Fruit fly (Drosophila melanogaster): Measurements from ENCODE around the gene TBC1D23.

TBC1D23 gene

dm6 chr2L:1120206-1120902 is 8.8 kb upstream of the TBC1D23 start:
- no peak for TF ChIP-seq noc (tag; optimal IDR thresholded peaks at IDR 0.05)

dm6 chr2L:1121942-1122710 is 7.0 kb upstream of the TBC1D23 start:
- TF ChIP-seq noc (tag; optimal IDR thresholded peaks at IDR 0.05): no peak

- TF ChIP-seq noc (tag; optimal IDR thresholded peaks at IDR 0.05): no peak
These were observed 6.5 kb upstream of the TBC1D23 start for dm6 chr2L:1122711-1122960.

- TF ChIP-seq noc (tag; optimal IDR thresholded peaks at IDR 0.05): no peak
These were observed 5.9 kb upstream of the TBC1D23 start for dm6 chr2L:1123078-1123818.

dm6 chr2L:1124265-1124664 is 4.9 kb upstream of the TBC1D23 start:
- TF ChIP-seq noc (tag; optimal IDR thresholded peaks at IDR 0.05): no peak

- TF ChIP-seq noc (tag; optimal IDR thresholded peaks at IDR 0.05): no peak
These were observed 3.7 kb upstream of the TBC1D23 start for dm6 chr2L:1125437-1125836.

- no peak for TF ChIP-seq noc (tag; optimal IDR thresholded peaks at IDR 0.05)
These were observed 2.6 kb upstream of the TBC1D23 start for dm6 chr2L:1126527-1126926.

- TF ChIP-seq noc (tag; optimal IDR thresholded peaks at IDR 0.05): peak; percentile 58
These were observed 1.6 kb upstream of the TBC1D23 start for dm6 chr2L:1127434-1128089.

dm6 chr2L:1128344-1128931 is 678 bp upstream of the TBC1D23 start:
- TF ChIP-seq noc (tag; optimal IDR thresholded peaks at IDR 0.05): no peak

- TF ChIP-seq noc (tag; optimal IDR thresholded peaks at IDR 0.05): no peak
These were observed 5.1 kb downstream of the TBC1D23 start, which contains the start of the genes Iris and CG4577 for dm6 chr2L:1134011-1134743. TSS of gene Iris (minus strand) at chr2L:1134098. TSS of gene CG4577 (plus strand) at chr2L:1134693.

dm6 chr2L:1135495-1135894 is 6.4 kb downstream of the TBC1D23 start:
- no peak for TF ChIP-seq noc (tag; optimal IDR thresholded peaks at IDR 0.05)

dm6 chr2L:1136993-1137392 is 7.9 kb downstream of the TBC1D23 start:
- TF ChIP-seq noc (tag; optimal IDR thresholded peaks at IDR 0.05): no peak

dm6 chr2L:1142730-1143281 is 13.7 kb downstream of the TBC1D23 start, which contains the start of gene MFS3:
TSS of gene MFS3 (plus strand) at chr2L:1143201.
- TF ChIP-seq noc (tag; optimal IDR thresholded peaks at IDR 0.05): no peak

dm6 chr2L:1143286-1143685 is 14.2 kb downstream of the TBC1D23 start:
- TF ChIP-seq noc (tag; optimal IDR thresholded peaks at IDR 0.05): no peak

Measured in whole organism, larva.